Worm (Caenorhabditis elegans): ENCODE measurements around the gene nhr-177.

ce11 chrV:1611570-1611969 lies 1.5 kb downstream of the nhr-177 start:
- TF ChIP-seq Y79H2A.3 (GFP tag; conservative IDR thresholded peaks at IDR 0.05): no peak
- no peak for TF ChIP-seq snpc-3.4 (tag; optimal IDR thresholded peaks at IDR 0.05)
- TF ChIP-seq C17E4.6 (GFP tag; IDR thresholded peaks at IDR 0.05): no peak
- TF ChIP-seq hsf-1 (GFP tag; IDR thresholded peaks at IDR 0.05): no peak
- no peak for TF ChIP-seq nhr-27 (tag; optimal IDR thresholded peaks at IDR 0.05)
- no peak for TF ChIP-seq B0336.3 (GFP tag; IDR thresholded peaks at IDR 0.05)
- no peak for TF ChIP-seq mxl-1 (tag; optimal IDR thresholded peaks at IDR 0.05)
- TF ChIP-seq B0261.1 (tag; optimal IDR thresholded peaks at IDR 0.05): no peak
- no peak for TF ChIP-seq aptf-2 (GFP tag; conservative IDR thresholded peaks at IDR 0.05)
- TF ChIP-seq mes-4 (tag; optimal IDR thresholded peaks at IDR 0.05): no peak
- no peak for TF ChIP-seq snpc-4 (GFP tag; optimal IDR thresholded peaks at IDR 0.05)
- TF ChIP-seq snpc-4 (tag; optimal IDR thresholded peaks at IDR 0.05): no peak
- no peak for TF ChIP-seq ztf-6 (GFP tag; IDR thresholded peaks at IDR 0.05)
- no peak for TF ChIP-seq cebp-2 (GFP tag; IDR thresholded peaks at IDR 0.05)
